Worm (Caenorhabditis elegans) whole organism, L2 larva: ENCODE measurements around the gene pyt-1.

Experiments used
- C34F6.9 ChIP-seq: fragments of 150-350 bp; optimal IDR thresholded peaks from 2 replicates; lab custom pipeline; 2014; ENCODE audit warnings: missing biosample characterization, missing genetic modification characterization
- F13H6.1 ChIP-seq: sonication (generic microtip); optimal IDR thresholded peaks from 2 replicates; lab custom pipeline; 2016; ENCODE audit warnings: missing genetic modification characterization, missing compliant biosample characterization
- R02D3.7 ChIP-seq: fragments of 150-350 bp; optimal IDR thresholded peaks from 2 replicates; lab custom pipeline; 2014; ENCODE audit warnings: missing biosample characterization, missing genetic modification characterization
- Y55F3AM.14 ChIP-seq: fragments of 200-800 bp; sonication (Bioruptor generic); optimal IDR thresholded peaks from 2 replicates; lab custom pipeline; 2018; ENCODE audit warnings: mild to moderate bottlenecking, missing genetic modification characterization, missing compliant biosample characterization
- alr-1 ChIP-seq: fragments of 150-350 bp; optimal IDR thresholded peaks from 2 replicates; lab custom pipeline; 2014; ENCODE audit warnings: missing biosample characterization, missing genetic modification characterization
- aly-2 ChIP-seq: fragments of 150-350 bp; optimal IDR thresholded peaks from 2 replicates; lab custom pipeline; 2014; ENCODE audit warnings: missing biosample characterization, missing genetic modification characterization
- ceh-16 ChIP-seq: fragments of 150-350 bp; optimal IDR thresholded peaks from 2 replicates; lab custom pipeline; 2014; ENCODE audit warnings: missing biosample characterization, missing genetic modification characterization
- ceh-82 ChIP-seq: fragments of 150-350 bp; optimal IDR thresholded peaks from 2 replicates; lab custom pipeline; 2014; ENCODE audit warnings: missing biosample characterization, missing genetic modification characterization
- crh-2 ChIP-seq: sonication (generic microtip); optimal IDR thresholded peaks from 2 replicates; lab custom pipeline; 2017; ENCODE audit warnings: missing biosample characterization, missing genetic modification characterization
- dmd-4 ChIP-seq: sonication (generic microtip); optimal IDR thresholded peaks from 2 replicates; lab custom pipeline; 2017; ENCODE audit warnings: missing biosample characterization, missing genetic modification characterization
- egl-27 ChIP-seq: sonication (generic microtip); optimal IDR thresholded peaks from 3 replicates; lab custom pipeline; 2017; ENCODE audit warnings: missing biosample characterization, missing genetic modification reagents, missing genetic modification characterization
- elt-1 ChIP-seq: fragments of 150-350 bp; optimal IDR thresholded peaks from 2 replicates; lab custom pipeline; 2014; ENCODE audit warnings: missing biosample characterization, missing genetic modification characterization
- elt-3 ChIP-seq: sonication (generic microtip); optimal IDR thresholded peaks from 2 replicates; lab custom pipeline; 2017; ENCODE audit warnings: missing biosample characterization, missing genetic modification characterization
- lin-11 ChIP-seq: fragments of 150-350 bp; sonication (generic microtip); optimal IDR thresholded peaks from 2 replicates; lab custom pipeline; 2014; ENCODE audit warnings: missing biosample characterization, missing genetic modification characterization, inconsistent platforms, mixed read lengths
- lin-13 ChIP-seq: fragments of 150-350 bp; optimal IDR thresholded peaks from 2 replicates; lab custom pipeline; 2014; ENCODE audit warnings: missing biosample characterization, missing genetic modification reagents, missing genetic modification characterization
- lin-39 ChIP-seq: fragments of 150-350 bp; optimal IDR thresholded peaks from 2 replicates; lab custom pipeline; 2014; ENCODE audit warnings: missing biosample characterization, missing genetic modification reagents, missing genetic modification characterization
- lsy-2 ChIP-seq, 2 experiments: fragments of 150-350 bp in 1 of 2; sonication (generic microtip) in 1 of 2; optimal IDR thresholded peaks; 2 replicates each; lab custom pipeline; 2014 to 2017; ENCODE audit warnings: missing biosample characterization in 2 of 2, missing genetic modification characterization in 2 of 2
- mab-5 ChIP-seq: fragments of 150-350 bp; optimal IDR thresholded peaks from 2 replicates; lab custom pipeline; 2014; ENCODE audit warnings: missing biosample characterization, missing genetic modification characterization
- mbf-1 ChIP-seq: sonication (generic microtip); optimal IDR thresholded peaks from 2 replicates; lab custom pipeline; 2017; ENCODE audit warnings: missing biosample characterization, missing genetic modification characterization
- mdl-1 ChIP-seq, 2 experiments: fragments of 150-350 bp in 1 of 2; sonication (generic microtip) in 1 of 2; optimal IDR thresholded peaks; 2 replicates each; lab custom pipeline; 2017; ENCODE audit warnings: missing biosample characterization in 2 of 2, missing genetic modification characterization in 2 of 2
- nhr-11 ChIP-seq: fragments of 150-350 bp; optimal IDR thresholded peaks from 2 replicates; lab custom pipeline; 2014; ENCODE audit warnings: missing biosample characterization, missing genetic modification characterization
- nhr-129 ChIP-seq: fragments of 150-350 bp; optimal IDR thresholded peaks from 2 replicates; lab custom pipeline; 2014; ENCODE audit warnings: missing biosample characterization, missing genetic modification characterization
- nhr-237 ChIP-seq: fragments of 150-350 bp; optimal IDR thresholded peaks from 2 replicates; lab custom pipeline; 2014; ENCODE audit warnings: missing biosample characterization, missing genetic modification characterization
- nhr-25 ChIP-seq: fragments of 150-350 bp; sonication (generic microtip); optimal IDR thresholded peaks from 3 replicates; lab custom pipeline; 2014; ENCODE audit warnings: missing biosample characterization, missing genetic modification characterization
- nhr-6 ChIP-seq: fragments of 150-350 bp; optimal IDR thresholded peaks from 2 replicates; lab custom pipeline; 2014; ENCODE audit warnings: missing biosample characterization, missing genetic modification characterization
- sem-4 ChIP-seq: fragments of 150-350 bp; optimal IDR thresholded peaks from 2 replicates; lab custom pipeline; 2014; ENCODE audit warnings: missing biosample characterization, missing genetic modification reagents, missing genetic modification characterization
- skn-1 ChIP-seq: sonication (generic microtip); optimal IDR thresholded peaks from 2 replicates; lab custom pipeline; 2017; ENCODE audit warnings: missing biosample characterization, missing genetic modification characterization
- sma-9 ChIP-seq, 2 experiments: fragments of 150-350 bp in 1 of 2; sonication (generic microtip) in 1 of 2; optimal IDR thresholded peaks; 2 replicates each; lab custom pipeline; 2014 to 2016; ENCODE audit warnings: missing genetic modification characterization in 2 of 2, mild to moderate bottlenecking in 1 of 2, missing biosample characterization in 1 of 2, missing compliant biosample characterization in 1 of 2, missing genetic modification reagents in 1 of 2, moderate library complexity in 1 of 2
- snpc-4 ChIP-seq: fragments of 150-350 bp; optimal IDR thresholded peaks from 2 replicates; lab custom pipeline; 2014; ENCODE audit warnings: missing biosample characterization, missing genetic modification characterization
- unc-39 ChIP-seq: fragments of 150-350 bp; optimal IDR thresholded peaks from 2 replicates; lab custom pipeline; 2014; ENCODE audit warnings: missing biosample characterization, missing genetic modification characterization
- unc-55 ChIP-seq: fragments of 150-350 bp; sonication (generic microtip); optimal IDR thresholded peaks from 3 replicates; lab custom pipeline; 2014; ENCODE audit warnings: missing biosample characterization, missing genetic modification reagents, missing genetic modification characterization
- unc-62 ChIP-seq: fragments of 150-350 bp; optimal IDR thresholded peaks from 2 replicates; lab custom pipeline; 2014; ENCODE audit warnings: missing biosample characterization, missing genetic modification reagents, missing genetic modification characterization
- zag-1 ChIP-seq: fragments of 150-350 bp; optimal IDR thresholded peaks from 2 replicates; lab custom pipeline; 2014; ENCODE audit warnings: missing biosample characterization, missing genetic modification characterization
- ztf-11 ChIP-seq: sonication (generic microtip); optimal IDR thresholded peaks from 2 replicates; lab custom pipeline; 2017; ENCODE audit warnings: missing biosample characterization, missing genetic modification characterization
- ztf-4 ChIP-seq: fragments of 150-350 bp; optimal IDR thresholded peaks from 2 replicates; lab custom pipeline; 2014; ENCODE audit warnings: missing biosample characterization, missing genetic modification characterization

The pyt-1 gene

DNA sequence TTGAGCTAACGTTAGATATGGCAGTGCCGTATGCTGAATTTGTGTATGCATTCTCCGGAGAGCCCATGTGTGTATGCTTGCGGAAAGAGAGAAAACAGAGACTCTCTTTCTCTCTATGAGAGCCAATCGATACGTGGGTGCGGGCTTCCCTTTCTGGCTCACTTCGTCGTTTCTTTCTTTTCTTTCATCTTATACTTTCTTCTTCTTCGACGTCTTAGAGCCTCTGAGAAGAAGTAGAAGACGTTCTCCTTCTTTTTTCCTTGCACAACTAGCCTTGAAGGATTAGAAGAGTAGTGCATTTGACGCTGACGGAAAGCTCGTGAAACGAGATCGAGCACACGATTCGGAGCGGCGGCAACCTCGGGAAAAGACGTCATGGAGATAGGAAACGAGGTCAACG is 44.7 kb upstream of the pyt-1 start:
- TF ChIP-seq egl-27 (tag; lab: Kevin White, UChicago) (peak; percentile 36), lin-11 (peak; percentile 22), snpc-4 (tag; lab: Kevin White, UChicago) (peak; percentile 15), Y55F3AM.14 (GFP tag; lab: Kevin White, UChicago) (peak; percentile 25), F13H6.1 (tag; lab: Kevin White, UChicago) (peak; percentile 62), nhr-25 (no peak), mab-5 (tag; lab: Kevin White, UChicago) (peak; percentile 14), alr-1 (tag; lab: Kevin White, UChicago) (peak; percentile 25), R02D3.7 (tag; lab: Kevin White, UChicago) (no peak), lin-13 (GFP tag; lab: Kevin White, UChicago) (peak; percentile 40), zag-1 (tag; lab: Kevin White, UChicago) (peak; percentile 73), sma-9 (GFP tag; optimal IDR thresholded peaks at IDR 0.05; lab: Kevin White, UChicago) (peak; percentile 60), sma-9 (tag; optimal IDR thresholded peaks at IDR 0.05; lab: Kevin White, UChicago) (no peak), ztf-4 (tag; lab: Kevin White, UChicago) (peak; percentile 37), nhr-129 (peak; percentile 73), C34F6.9 (tag; lab: Kevin White, UChicago) (peak; percentile 78), skn-1 (no peak), ceh-82 (tag; lab: Kevin White, UChicago) (no peak), unc-55 (GFP tag; lab: Kevin White, UChicago) (peak; percentile 87), crh-2 (tag; lab: Kevin White, UChicago) (peak; percentile 46), lin-39 (tag; lab: Kevin White, UChicago) (no peak), lsy-2 (tag; optimal IDR thresholded peaks at IDR 0.05; lab: Kevin White, UChicago) (peak in 1 of 2 experiments; percentile 67), nhr-6 (peak; percentile 62), mdl-1 (tag; optimal IDR thresholded peaks at IDR 0.05; lab: Kevin White, UChicago) (peak in 1 of 2 experiments; percentile 74)

DNA sequence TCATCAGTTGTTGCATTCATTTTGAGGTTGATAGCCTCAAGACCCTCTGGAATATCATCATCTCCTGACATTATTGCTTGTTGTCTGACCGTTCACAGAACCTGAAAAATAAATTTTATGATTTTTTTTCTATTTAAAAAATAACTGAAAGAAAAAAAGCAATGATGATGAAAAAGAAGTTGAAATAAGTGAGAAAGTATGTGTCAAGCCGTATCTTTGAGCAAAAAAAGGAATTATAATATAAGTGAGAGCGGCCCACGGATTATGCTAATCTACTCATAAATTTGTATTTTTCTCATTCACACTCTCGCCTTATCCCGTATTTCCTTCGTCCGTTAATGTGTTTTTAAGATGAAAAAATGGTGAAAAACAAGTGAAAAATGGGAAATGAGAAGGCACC is 41.1 kb upstream of the pyt-1 start, which contains the start of gene ric-4:
Gene ric-4, minus strand, starts transcription at position 101 of the 400 bp plus-strand sequence.
- no peak for TF ChIP-seq skn-1

DNA sequence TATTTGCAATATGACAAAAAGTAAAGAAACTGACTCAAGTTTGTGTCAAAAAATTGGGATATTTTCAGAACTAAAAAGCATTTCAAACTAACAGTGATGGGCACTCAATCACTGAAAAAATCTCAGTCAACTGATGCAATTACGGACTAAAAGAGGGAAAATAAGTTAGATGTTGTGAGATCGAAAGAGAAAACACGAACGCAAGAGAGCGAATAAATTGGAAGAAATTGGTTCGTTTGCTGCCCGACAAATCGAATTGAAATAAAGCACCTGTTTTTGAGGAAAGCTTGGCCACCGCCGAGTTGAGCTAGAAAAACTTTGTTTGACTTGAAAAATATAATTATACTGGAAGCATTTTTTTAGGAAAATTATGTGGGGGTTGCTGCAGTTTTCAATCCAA is 36.9 kb upstream of the pyt-1 start:
- no peak for TF ChIP-seq ztf-11 (tag; lab: Kevin White, UChicago)
- no peak for TF ChIP-seq zag-1 (tag; lab: Kevin White, UChicago)
- TF ChIP-seq aly-2: no peak
- no peak for TF ChIP-seq nhr-237 (tag; lab: Kevin White, UChicago)
- TF ChIP-seq unc-55 (GFP tag; lab: Kevin White, UChicago): no peak
- TF ChIP-seq lin-13 (GFP tag; lab: Kevin White, UChicago): no peak
- TF ChIP-seq C34F6.9 (tag; lab: Kevin White, UChicago): no peak
- TF ChIP-seq unc-39 (tag; lab: Kevin White, UChicago): no peak
- TF ChIP-seq lsy-2 (tag; optimal IDR thresholded peaks at IDR 0.05; lab: Kevin White, UChicago): no peak
- TF ChIP-seq ceh-82 (tag; lab: Kevin White, UChicago): no peak

DNA sequence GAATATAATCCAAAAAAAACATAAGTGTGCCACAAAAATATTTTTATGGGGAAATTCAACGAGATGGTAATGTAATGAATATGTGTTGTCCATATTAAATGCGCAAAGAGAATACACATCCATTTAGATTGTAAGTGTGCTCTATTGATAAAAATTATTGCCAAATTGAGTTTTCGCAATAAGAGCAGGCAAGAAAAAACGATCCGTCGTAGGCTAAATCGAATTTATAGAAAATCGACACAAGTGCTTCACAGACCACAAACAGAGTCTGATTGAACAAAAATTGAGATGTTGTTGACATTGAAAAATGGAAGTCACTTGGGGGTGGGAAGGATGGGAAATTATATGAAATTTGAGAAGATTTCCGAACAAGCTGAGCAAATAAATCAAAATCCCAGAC is 35.9 kb upstream of the pyt-1 start:
- TF ChIP-seq skn-1 (no peak), snpc-4 (tag; lab: Kevin White, UChicago) (no peak), crh-2 (tag; lab: Kevin White, UChicago) (no peak), lin-11 (no peak), nhr-11 (tag; lab: Kevin White, UChicago) (no peak), unc-62 (GFP tag; lab: Kevin White, UChicago) (no peak), ceh-16 (no peak), lin-39 (tag; lab: Kevin White, UChicago) (no peak), sem-4 (tag; lab: Kevin White, UChicago) (no peak), elt-1 (tag; lab: Kevin White, UChicago) (no peak), mbf-1 (tag; lab: Kevin White, UChicago) (no peak), nhr-6 (no peak), elt-3 (tag; lab: Kevin White, UChicago) (no peak), mab-5 (tag; lab: Kevin White, UChicago) (no peak), dmd-4 (no peak)
- TF ChIP-seq, all 48 proteins: peak for 0
